Worm (Caenorhabditis elegans) whole organism, mixed stage, embryonic: ENCODE results near the gene mrpl-18.

ENCODE experiments used
- M03D4.4 ChIP-seq: sonication (generic microtip); optimal IDR thresholded peaks from 2 replicates; lab custom pipeline; 2017; ENCODE audit warnings: mild to moderate bottlenecking, missing genetic modification characterization, missing compliant biosample characterization
- bed-3 ChIP-seq: fragments of 200-800 bp; sonication (Bioruptor generic); optimal IDR thresholded peaks from 3 replicates; lab custom pipeline; 2018; ENCODE audit warnings: mild to moderate bottlenecking, missing genetic modification characterization, moderate library complexity, missing compliant biosample characterization
- blmp-1 ChIP-seq: fragments of 150-350 bp; optimal IDR thresholded peaks from 2 replicates; lab custom pipeline; 2014; ENCODE audit warnings: missing biosample characterization, missing genetic modification characterization
- ceh-39 ChIP-seq: fragments of 150-350 bp; optimal IDR thresholded peaks from 2 replicates; lab custom pipeline; 2014; ENCODE audit warnings: missing biosample characterization, missing genetic modification characterization
- ceh-43 ChIP-seq: fragments of 200-800 bp; sonication (Bioruptor generic); optimal IDR thresholded peaks from 2 replicates; lab custom pipeline; 2018; ENCODE audit warnings: mild to moderate bottlenecking, missing genetic modification characterization, moderate library complexity, missing compliant biosample characterization
- ceh-83 ChIP-seq: fragments of 200-800 bp; sonication (Bioruptor generic); optimal IDR thresholded peaks from 2 replicates; lab custom pipeline; 2018; ENCODE audit warnings: mild to moderate bottlenecking, missing genetic modification characterization, missing compliant biosample characterization
- ces-1 ChIP-seq: fragments of 150-350 bp; optimal IDR thresholded peaks from 2 replicates; lab custom pipeline; 2014; ENCODE audit warnings: missing biosample characterization, missing genetic modification reagents, missing genetic modification characterization
- cnd-1 ChIP-seq: fragments of 200-800 bp; sonication (Bioruptor generic); optimal IDR thresholded peaks from 2 replicates; lab custom pipeline; 2018; ENCODE audit warnings: mild to moderate bottlenecking, missing genetic modification characterization, missing compliant biosample characterization
- drap-1 ChIP-seq: fragments of 200-800 bp; sonication (Bioruptor generic); optimal IDR thresholded peaks from 3 replicates; lab custom pipeline; 2018; ENCODE audit warnings: mild to moderate bottlenecking, missing genetic modification characterization, missing compliant biosample characterization
- elt-1 ChIP-seq: sonication (generic microtip); optimal IDR thresholded peaks from 2 replicates; lab custom pipeline; 2017; ENCODE audit warnings: missing genetic modification characterization, mild to moderate bottlenecking, missing compliant biosample characterization, antibody characterized with exemption, moderate library complexity, borderline replicate concordance; ENCODE audit not compliant: insufficient read depth
- elt-3 ChIP-seq: fragments of 150-350 bp; optimal IDR thresholded peaks from 2 replicates; lab custom pipeline; 2014; ENCODE audit warnings: missing biosample characterization, missing genetic modification characterization
- flh-1 ChIP-seq: fragments of 200-800 bp; sonication (Bioruptor generic); optimal IDR thresholded peaks from 2 replicates; lab custom pipeline; 2018; ENCODE audit warnings: mild to moderate bottlenecking, missing genetic modification characterization, moderate library complexity, missing compliant biosample characterization
- ham-2 ChIP-seq: fragments of 200-800 bp; sonication (Bioruptor generic); optimal IDR thresholded peaks from 2 replicates; lab custom pipeline; 2018; ENCODE audit warnings: mild to moderate bottlenecking, missing genetic modification characterization, missing compliant biosample characterization
- hlh-1 ChIP-seq: fragments of 150-350 bp; optimal IDR thresholded peaks from 2 replicates; lab custom pipeline; 2014; ENCODE audit warnings: missing biosample characterization, missing genetic modification reagents, missing genetic modification characterization
- lin-13 ChIP-seq: fragments of 150-350 bp; optimal IDR thresholded peaks from 2 replicates; lab custom pipeline; 2014; ENCODE audit warnings: missing biosample characterization, missing genetic modification characterization
- lin-32 ChIP-seq: fragments of 200-800 bp; sonication (Bioruptor generic); optimal IDR thresholded peaks from 2 replicates; lab custom pipeline; 2018; ENCODE audit warnings: mild to moderate bottlenecking, missing genetic modification characterization, missing compliant biosample characterization
- lsy-2 ChIP-seq: fragments of 150-350 bp; optimal IDR thresholded peaks from 2 replicates; lab custom pipeline; 2014; ENCODE audit warnings: missing biosample characterization, missing genetic modification characterization
- mab-5 ChIP-seq: fragments of 150-350 bp; optimal IDR thresholded peaks from 2 replicates; lab custom pipeline; 2014; ENCODE audit warnings: missing biosample characterization, missing genetic modification characterization
- mep-1 ChIP-seq: fragments of 150-350 bp; optimal IDR thresholded peaks from 2 replicates; lab custom pipeline; 2017; ENCODE audit warnings: missing biosample characterization, missing genetic modification reagents, missing genetic modification characterization, inconsistent platforms
- mls-2 ChIP-seq: sonication (generic microtip); optimal IDR thresholded peaks from 2 replicates; lab custom pipeline; 2016; ENCODE audit warnings: mild to moderate bottlenecking, missing genetic modification characterization, moderate library complexity, missing compliant biosample characterization
- nhr-12 ChIP-seq: fragments of 150-350 bp; optimal IDR thresholded peaks from 2 replicates; lab custom pipeline; 2014; ENCODE audit warnings: missing biosample characterization, missing genetic modification characterization
- nhr-2 ChIP-seq: fragments of 150-350 bp; optimal IDR thresholded peaks from 2 replicates; lab custom pipeline; 2014; ENCODE audit warnings: missing biosample characterization, missing genetic modification characterization
- nhr-237 ChIP-seq: fragments of 150-350 bp; optimal IDR thresholded peaks from 2 replicates; lab custom pipeline; 2014; ENCODE audit warnings: missing biosample characterization, missing genetic modification characterization
- nhr-28 ChIP-seq: fragments of 150-350 bp; optimal IDR thresholded peaks from 2 replicates; lab custom pipeline; 2014; ENCODE audit warnings: missing biosample characterization, missing genetic modification characterization
- nhr-76 ChIP-seq: sonication (generic microtip); optimal IDR thresholded peaks from 2 replicates; lab custom pipeline; 2017; ENCODE audit warnings: missing biosample characterization, missing genetic modification characterization
- pha-4 ChIP-seq: fragments of 150-350 bp; optimal IDR thresholded peaks from 2 replicates; lab custom pipeline; 2018; ENCODE audit warnings: missing biosample characterization, missing genetic modification reagents, missing genetic modification characterization
- sem-2 ChIP-seq: fragments of 200-800 bp; sonication (Bioruptor generic); optimal IDR thresholded peaks from 2 replicates; lab custom pipeline; 2018; ENCODE audit warnings: mild to moderate bottlenecking, missing genetic modification characterization, missing compliant biosample characterization
- snpc-4 ChIP-seq: fragments of 150-350 bp; optimal IDR thresholded peaks from 2 replicates; lab custom pipeline; 2014; ENCODE audit warnings: missing biosample characterization, missing genetic modification characterization
- sptf-1 ChIP-seq: sonication (generic microtip); optimal IDR thresholded peaks from 2 replicates; lab custom pipeline; 2017; ENCODE audit warnings: mild to moderate bottlenecking, missing genetic modification characterization, moderate library complexity, missing compliant biosample characterization
- tbx-8 ChIP-seq: fragments of 200-800 bp; sonication (Bioruptor generic); optimal IDR thresholded peaks from 2 replicates; lab custom pipeline; 2018; ENCODE audit warnings: mild to moderate bottlenecking, missing genetic modification characterization, moderate library complexity, missing compliant biosample characterization
- unc-120 ChIP-seq: sonication (generic microtip); optimal IDR thresholded peaks from 2 replicates; lab custom pipeline; 2017; ENCODE audit warnings: missing genetic modification characterization, missing compliant biosample characterization; ENCODE audit not compliant: poor library complexity, severe bottlenecking
- unc-39 ChIP-seq: fragments of 150-350 bp; optimal IDR thresholded peaks from 2 replicates; lab custom pipeline; 2014; ENCODE audit warnings: missing biosample characterization, missing genetic modification characterization
- unc-62 ChIP-seq: fragments of 150-350 bp; optimal IDR thresholded peaks from 2 replicates; lab custom pipeline; 2014; ENCODE audit warnings: missing biosample characterization, missing genetic modification reagents, missing genetic modification characterization
- zip-8 ChIP-seq: fragments of 150-350 bp; optimal IDR thresholded peaks from 2 replicates; lab custom pipeline; 2014; ENCODE audit warnings: missing biosample characterization, missing genetic modification characterization
- ztf-11 ChIP-seq: fragments of 150-350 bp; optimal IDR thresholded peaks from 2 replicates; lab custom pipeline; 2014; ENCODE audit warnings: missing biosample characterization, missing genetic modification characterization

The mrpl-18 gene

DNA sequence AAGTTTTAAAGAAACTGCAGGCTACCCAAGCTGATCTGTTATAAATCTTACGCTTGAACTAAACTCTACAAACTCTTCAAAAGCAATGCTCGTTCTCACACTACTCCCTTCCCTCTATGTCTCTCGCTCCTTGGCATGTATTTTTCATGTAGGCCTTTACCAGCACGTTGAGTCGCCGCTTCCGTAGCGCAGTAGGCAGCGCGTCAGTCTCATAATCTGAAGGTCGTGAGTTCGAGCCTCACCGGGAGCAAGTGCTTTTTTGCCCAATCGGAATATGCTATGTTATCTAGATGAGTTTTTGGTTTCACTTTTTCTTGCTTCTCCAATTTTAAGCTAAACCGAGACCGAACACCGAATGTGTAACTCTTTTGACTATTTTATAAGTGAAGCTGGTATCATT lies 38.3 kb upstream of the mrpl-18 start:
- no peak for TF ChIP-seq unc-62 (GFP tag; lab: Kevin White, UChicago)
- no peak for TF ChIP-seq nhr-76
- TF ChIP-seq pha-4 (tag; lab: Kevin White, UChicago): peak; percentile 16
- no peak for TF ChIP-seq blmp-1 (tag; lab: Kevin White, UChicago)
- TF ChIP-seq nhr-2: no peak
- TF ChIP-seq ceh-43 (GFP tag; lab: Kevin White, UChicago): peak; percentile 68
- TF ChIP-seq lsy-2 (tag; lab: Kevin White, UChicago): no peak
- TF ChIP-seq drap-1 (GFP tag; lab: Kevin White, UChicago): peak; percentile 85
- peak; percentile 85 for TF ChIP-seq ceh-83 (GFP tag; lab: Kevin White, UChicago)
- peak; percentile 12 for TF ChIP-seq ces-1 (GFP tag; lab: Kevin White, UChicago)
- peak; percentile 18 for TF ChIP-seq unc-39
- TF ChIP-seq sem-2 (GFP tag; lab: Kevin White, UChicago): peak; percentile 70
- peak; percentile 64 for TF ChIP-seq ham-2 (GFP tag; lab: Kevin White, UChicago)
- TF ChIP-seq bed-3 (GFP tag; lab: Kevin White, UChicago): peak; percentile 66
- TF ChIP-seq ceh-39 (tag; lab: Kevin White, UChicago): no peak
- TF ChIP-seq sptf-1 (tag; lab: Kevin White, UChicago): peak; percentile 90
- TF ChIP-seq lin-13 (tag; lab: Kevin White, UChicago): peak; percentile 27
- no peak for TF ChIP-seq nhr-237 (tag; lab: Kevin White, UChicago)
- TF ChIP-seq M03D4.4 (tag; lab: Kevin White, UChicago): peak; percentile 82
- TF ChIP-seq hlh-1 (tag; lab: Kevin White, UChicago): peak; percentile 8
- peak; percentile 74 for TF ChIP-seq unc-120 (tag; lab: Kevin White, UChicago)
- TF ChIP-seq ztf-11: no peak
- TF ChIP-seq snpc-4 (tag; lab: Kevin White, UChicago): no peak
- no peak for TF ChIP-seq nhr-28 (tag; lab: Kevin White, UChicago)
- TF ChIP-seq mab-5 (tag; lab: Kevin White, UChicago): no peak
- TF ChIP-seq cnd-1: peak; percentile 87
- TF ChIP-seq elt-3 (tag; lab: Kevin White, UChicago): no peak
- no peak for TF ChIP-seq nhr-12 (tag; lab: Kevin White, UChicago)
- TF ChIP-seq flh-1 (GFP tag; lab: Kevin White, UChicago): peak; percentile 60
- TF ChIP-seq zip-8: no peak
- TF ChIP-seq mls-2 (tag; lab: Kevin White, UChicago): peak; percentile 85
- TF ChIP-seq lin-32 (GFP tag; lab: Kevin White, UChicago): peak; percentile 70
- TF ChIP-seq tbx-8 (GFP tag; lab: Kevin White, UChicago): no peak
- peak; percentile 2 for TF ChIP-seq mep-1
- no peak for TF ChIP-seq elt-1

ce11 chrIII:8108490-8108889 lies 36.3 kb upstream of the mrpl-18 start, which contains the start of gene C14B9.3:
Gene C14B9.3 (plus strand): TSS chrIII:8108790.
- TF ChIP-seq nhr-28 (tag; lab: Kevin White, UChicago) (no peak), lsy-2 (tag; lab: Kevin White, UChicago) (no peak), tbx-8 (GFP tag; lab: Kevin White, UChicago) (no peak)

- TF ChIP-seq ham-2 (GFP tag; lab: Kevin White, UChicago) (peak; percentile 81), sem-2 (GFP tag; lab: Kevin White, UChicago) (peak; percentile 91), nhr-2 (no peak), M03D4.4 (tag; lab: Kevin White, UChicago) (peak; percentile 89), nhr-237 (tag; lab: Kevin White, UChicago) (no peak), ceh-39 (tag; lab: Kevin White, UChicago) (no peak), snpc-4 (tag; lab: Kevin White, UChicago) (no peak), pha-4 (tag; lab: Kevin White, UChicago) (peak; percentile 50), lin-32 (GFP tag; lab: Kevin White, UChicago) (peak; percentile 76), mab-5 (tag; lab: Kevin White, UChicago) (no peak), cnd-1 (peak; percentile 91), bed-3 (GFP tag; lab: Kevin White, UChicago) (peak; percentile 59), nhr-28 (tag; lab: Kevin White, UChicago) (no peak), ces-1 (GFP tag; lab: Kevin White, UChicago) (peak; percentile 39), hlh-1 (tag; lab: Kevin White, UChicago) (peak; percentile 12), mep-1 (peak; percentile 34), unc-62 (GFP tag; lab: Kevin White, UChicago) (no peak), sptf-1 (tag; lab: Kevin White, UChicago) (peak; percentile 88), ztf-11 (no peak), ceh-43 (GFP tag; lab: Kevin White, UChicago) (peak; percentile 77), elt-1 (no peak), nhr-12 (tag; lab: Kevin White, UChicago) (peak; percentile 63), mls-2 (tag; lab: Kevin White, UChicago) (peak; percentile 91), unc-120 (tag; lab: Kevin White, UChicago) (peak; percentile 74), zip-8 (no peak), lin-13 (tag; lab: Kevin White, UChicago) (peak; percentile 51), elt-3 (tag; lab: Kevin White, UChicago) (peak; percentile 26), flh-1 (GFP tag; lab: Kevin White, UChicago) (peak; percentile 66), ceh-83 (GFP tag; lab: Kevin White, UChicago) (peak; percentile 95), tbx-8 (GFP tag; lab: Kevin White, UChicago) (peak; percentile 55), blmp-1 (tag; lab: Kevin White, UChicago) (no peak), lsy-2 (tag; lab: Kevin White, UChicago) (no peak), nhr-76 (no peak), unc-39 (no peak), drap-1 (GFP tag; lab: Kevin White, UChicago) (peak; percentile 85)
These were observed 35.3 kb upstream of the mrpl-18 start for ce11 chrIII:8109459-8110057.
